Worm (Caenorhabditis elegans): ENCODE measurements around the gene nlp-67.
A peak's percentile ranks its signal among the peaks of the same experiment; 100 is the strongest.
"Not testable (repeated sequence)": the region's sequence is repeated elsewhere in the genome, so short reads cannot be mapped to it uniquely, and the experiment has no call there.

Gene nlp-67

DNA sequence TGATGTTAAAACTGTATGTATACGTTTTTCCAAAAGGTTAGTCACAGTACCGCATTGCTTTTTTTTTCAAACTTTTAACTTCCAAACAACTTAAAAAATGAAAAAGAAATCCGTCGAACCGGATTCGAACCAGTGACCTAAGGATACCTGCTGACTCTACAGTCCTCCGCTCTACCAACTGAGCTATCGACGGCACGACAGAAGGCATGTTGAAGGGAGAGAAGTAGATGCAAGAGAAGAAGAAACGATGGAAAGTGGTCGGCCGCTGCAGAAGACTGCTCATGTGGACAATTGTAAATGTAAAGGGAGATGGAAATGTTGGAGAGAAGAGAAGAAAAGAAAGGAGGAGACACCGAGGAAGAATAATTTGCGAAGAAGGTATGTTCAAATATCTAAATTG lies 25.5 kb downstream of the nlp-67 start (continued):
- TF ChIP-seq snpc-4 (tag; optimal IDR thresholded peaks at IDR 0.05): peak; percentile 86
- peak; percentile 70 for TF ChIP-seq nhr-237 (tag; optimal IDR thresholded peaks at IDR 0.05)
- peak; percentile 64 for TF ChIP-seq nhr-25 (tag; optimal IDR thresholded peaks at IDR 0.05)
- TF ChIP-seq F13H6.1 (tag; optimal IDR thresholded peaks at IDR 0.05): peak; percentile 79
- TF ChIP-seq nhr-12 (tag; optimal IDR thresholded peaks at IDR 0.05): no peak
- TF ChIP-seq unc-39 (tag; optimal IDR thresholded peaks at IDR 0.05): no peak
- peak; percentile 77 for TF ChIP-seq lin-13 (GFP tag; optimal IDR thresholded peaks at IDR 0.05)
- TF ChIP-seq elt-3 (tag; optimal IDR thresholded peaks at IDR 0.05): no peak
- TF ChIP-seq nhr-10 (tag; optimal IDR thresholded peaks at IDR 0.05): peak; percentile 68
- peak; percentile 61 for TF ChIP-seq egl-27 (tag; optimal IDR thresholded peaks at IDR 0.05)
- peak; percentile 70 for TF ChIP-seq nhr-77 (tag; optimal IDR thresholded peaks at IDR 0.05)
- TF ChIP-seq ama-1 (optimal IDR thresholded peaks at IDR 0.05): no peak
- peak; percentile 61 for TF ChIP-seq Y55F3AM.14 (GFP tag; optimal IDR thresholded peaks at IDR 0.05)

DNA sequence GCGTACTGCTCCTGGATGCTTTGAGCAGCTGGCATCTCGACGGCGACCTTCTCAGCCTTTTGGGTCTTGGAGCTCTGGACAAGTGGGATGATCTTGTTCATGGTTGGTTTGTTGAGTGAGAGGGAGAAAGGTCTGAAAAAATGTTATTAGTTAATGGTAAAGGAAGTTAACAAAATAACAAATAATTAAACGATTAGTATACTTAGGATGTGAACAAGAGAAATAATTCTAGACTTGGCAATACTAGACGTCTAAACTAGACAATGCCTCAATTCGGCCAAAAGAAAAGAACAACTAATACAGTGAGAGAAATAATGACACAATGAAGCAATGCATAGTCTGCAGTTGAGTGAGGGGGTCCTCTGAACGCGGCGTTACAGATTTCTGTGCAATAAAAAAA lies 26.3 kb downstream of the nlp-67 start, which contains the start of gene R11.4:
Gene R11.4, minus strand, starts transcription at position 101 of the 400 bp plus-strand sequence.
- TF ChIP-seq mbf-1 (tag; optimal IDR thresholded peaks at IDR 0.05) (no peak), ceh-82 (tag; optimal IDR thresholded peaks at IDR 0.05) (no peak), C34F6.9 (tag; optimal IDR thresholded peaks at IDR 0.05) (no peak), elt-1 (tag; optimal IDR thresholded peaks at IDR 0.05) (no peak), nhr-25 (tag; optimal IDR thresholded peaks at IDR 0.05) (no peak), sem-4 (tag; optimal IDR thresholded peaks at IDR 0.05) (no peak), nhr-10 (tag; optimal IDR thresholded peaks at IDR 0.05) (no peak), nhr-11 (tag; optimal IDR thresholded peaks at IDR 0.05) (no peak), lin-13 (GFP tag; optimal IDR thresholded peaks at IDR 0.05) (no peak), skn-1 (tag; optimal IDR thresholded peaks at IDR 0.05) (no peak), nhr-21 (tag; optimal IDR thresholded peaks at IDR 0.05) (no peak), mdl-1 (tag; optimal IDR thresholded peaks at IDR 0.05) (no peak), Y55F3AM.14 (GFP tag; optimal IDR thresholded peaks at IDR 0.05) (no peak), dmd-4 (tag; optimal IDR thresholded peaks at IDR 0.05) (no peak), alr-1 (tag; optimal IDR thresholded peaks at IDR 0.05) (no peak), nhr-129 (tag; optimal IDR thresholded peaks at IDR 0.05) (no peak), aly-2 (tag; optimal IDR thresholded peaks at IDR 0.05) (no peak)

DNA sequence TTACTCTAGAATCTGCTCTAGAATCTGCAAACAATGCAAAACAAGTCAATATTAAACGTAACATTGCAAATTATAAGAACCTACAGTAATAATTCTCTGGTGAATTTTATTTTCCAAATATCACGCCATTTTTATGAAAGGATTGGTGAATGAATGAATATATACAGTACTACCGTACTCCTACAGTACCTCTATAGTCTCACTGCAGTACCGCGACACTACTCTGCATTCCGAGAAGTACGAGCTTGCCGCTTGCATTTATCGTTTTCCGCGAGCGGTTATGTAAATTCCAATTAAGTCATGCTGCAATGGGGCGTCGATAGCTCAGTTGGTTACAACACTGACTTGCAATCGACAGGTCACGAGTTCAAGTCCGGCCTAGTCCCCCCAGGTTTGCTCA lies 28.1 kb downstream of the nlp-67 start, which contains the start of gene F23A7.4:
Gene F23A7.4, plus strand, starts transcription at position 301 of the 400 bp plus-strand sequence.
- not testable (repeated sequence) for TF ChIP-seq ceh-82, nhr-12, ztf-4 (tag; optimal IDR thresholded peaks at IDR 0.05)

DNA sequence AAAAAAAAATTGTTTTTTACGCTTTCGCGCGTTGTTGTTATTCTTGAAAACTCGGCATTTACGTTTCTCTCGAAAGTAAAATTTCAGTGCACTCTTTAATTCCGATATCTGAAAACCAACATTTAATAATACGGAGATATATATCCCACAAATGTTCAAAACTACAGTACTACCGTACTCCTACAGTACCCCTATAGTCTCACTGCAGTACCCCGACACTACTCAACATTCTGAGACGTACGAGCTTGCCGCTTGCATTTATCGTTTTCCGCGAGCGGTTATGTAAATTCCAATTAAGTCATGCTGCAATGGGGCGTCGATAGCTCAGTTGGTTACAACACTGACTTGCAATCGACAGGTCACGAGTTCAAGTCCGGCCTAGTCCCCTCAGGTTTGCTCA lies 28.9 kb downstream of the nlp-67 start, which contains the start of gene F23A7.8:
Gene F23A7.8, plus strand, starts transcription at position 301 of the 400 bp plus-strand sequence.
- not testable (repeated sequence) for TF ChIP-seq lin-11, nhr-10, zag-1 (tag; optimal IDR thresholded peaks at IDR 0.05)

DNA sequence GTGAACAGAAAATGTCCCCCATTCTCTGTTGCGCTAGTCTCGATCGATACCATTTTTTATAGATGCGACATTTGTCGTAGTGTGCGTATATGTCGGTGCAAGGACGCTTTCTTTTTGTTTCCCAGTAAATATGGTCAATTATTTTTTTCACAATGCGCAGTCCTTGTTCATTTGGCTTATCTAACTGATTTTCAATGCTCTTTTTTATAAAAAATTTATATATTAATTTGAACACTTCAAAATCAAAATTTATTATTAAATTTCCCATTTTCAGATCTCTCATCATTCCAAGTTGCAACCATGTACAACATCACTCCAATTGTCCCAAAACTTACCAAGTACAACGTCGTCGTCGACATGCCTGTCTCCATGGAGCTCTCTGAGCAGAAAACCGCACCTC lies 32.9 kb downstream of the nlp-67 start, which contains the start of gene F23A7.1:
Gene F23A7.1, plus strand, starts transcription at position 301 of the 400 bp plus-strand sequence.
- TF ChIP-seq crh-2 (tag; optimal IDR thresholded peaks at IDR 0.05) (no peak), ceh-16 (tag; optimal IDR thresholded peaks at IDR 0.05) (no peak), elt-1 (tag; optimal IDR thresholded peaks at IDR 0.05) (no peak), nhr-25 (tag; optimal IDR thresholded peaks at IDR 0.05) (no peak), nhr-21 (tag; optimal IDR thresholded peaks at IDR 0.05) (no peak), nhr-12 (tag; optimal IDR thresholded peaks at IDR 0.05) (no peak), fos-1 (tag; optimal IDR thresholded peaks at IDR 0.05) (no peak), C34F6.9 (tag; optimal IDR thresholded peaks at IDR 0.05) (no peak)

DNA sequence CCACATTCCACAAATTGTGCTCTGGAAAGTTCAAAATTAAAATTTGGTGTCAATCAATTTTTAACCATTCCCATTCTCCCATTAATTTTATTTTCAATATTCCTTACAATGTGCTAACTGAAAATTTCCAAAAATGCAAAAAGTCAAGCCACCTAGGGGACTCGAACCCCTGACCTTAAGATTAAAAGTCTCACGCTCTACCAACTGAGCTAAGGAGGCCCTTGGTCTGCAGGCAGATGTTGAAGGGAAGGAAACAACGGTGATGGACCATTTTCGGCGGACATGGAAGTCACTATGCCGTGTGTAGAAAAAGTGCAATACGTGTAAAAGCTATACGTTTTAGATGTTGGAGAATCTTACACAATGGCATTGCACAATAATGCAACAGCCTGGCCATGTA lies 33.6 kb downstream of the nlp-67 start:
- TF ChIP-seq sem-4 (tag; optimal IDR thresholded peaks at IDR 0.05): no peak
- TF ChIP-seq ZK546.5 (tag; optimal IDR thresholded peaks at IDR 0.05): no peak
- no peak for TF ChIP-seq peb-1 (tag; optimal IDR thresholded peaks at IDR 0.05)
- no peak for TF ChIP-seq nhr-6 (tag; optimal IDR thresholded peaks at IDR 0.05)
- TF ChIP-seq mab-5 (tag; optimal IDR thresholded peaks at IDR 0.05): no peak
- TF ChIP-seq egl-27 (tag; optimal IDR thresholded peaks at IDR 0.05): no peak
- TF ChIP-seq unc-39 (tag; optimal IDR thresholded peaks at IDR 0.05): no peak
- TF ChIP-seq lin-11 (tag; optimal IDR thresholded peaks at IDR 0.05): no peak
- no peak for TF ChIP-seq ceh-16 (tag; optimal IDR thresholded peaks at IDR 0.05)
- no peak for TF ChIP-seq nhr-11 (tag; optimal IDR thresholded peaks at IDR 0.05)
- TF ChIP-seq aly-2 (tag; optimal IDR thresholded peaks at IDR 0.05): no peak
- TF ChIP-seq ztf-1 (GFP tag; conservative IDR thresholded peaks at IDR 0.05): no peak
- no peak for TF ChIP-seq mdl-1 (tag; optimal IDR thresholded peaks at IDR 0.05)
- TF ChIP-seq blmp-1 (tag; optimal IDR thresholded peaks at IDR 0.05; ENCODE audit: insufficient read depth): no peak
- TF ChIP-seq ceh-82 (tag; optimal IDR thresholded peaks at IDR 0.05): no peak
- no peak for TF ChIP-seq lin-13 (GFP tag; optimal IDR thresholded peaks at IDR 0.05)
- no peak for TF ChIP-seq R02D3.7 (tag; optimal IDR thresholded peaks at IDR 0.05)
- no peak for TF ChIP-seq F13H6.1 (tag; optimal IDR thresholded peaks at IDR 0.05)
- TF ChIP-seq skn-1 (tag; optimal IDR thresholded peaks at IDR 0.05): no peak
- no peak for TF ChIP-seq sma-9 (GFP tag; optimal IDR thresholded peaks at IDR 0.05)
- no peak for TF ChIP-seq sma-9 (tag; optimal IDR thresholded peaks at IDR 0.05)

Data from whole organism, L2 larva.